Fruit fly (Drosophila melanogaster): ENCODE data around the gene Lcp65Ag3.
"Not testable (repeated sequence)": the region's sequence is repeated elsewhere in the genome, so short reads cannot be mapped to it uniquely, and the experiment has no call there.

Lcp65Ag3 gene

dm6 chr3L:6146374-6146773 lies 15.6 kb upstream of the Lcp65Ag3 start, which contains the start of gene Lcp65Ab2:
Gene Lcp65Ab2, plus strand, starts transcription at chr3L:6146674.
- TF ChIP-seq CG4496, fd96Ca, CG32121 (GFP tag; IDR thresholded peaks at IDR 0.05): not testable (repeated sequence)

dm6 chr3L:6144769-6145220 lies 14.0 kb upstream of the Lcp65Ag3 start, which contains the start of gene Lcp65Ac:
Gene Lcp65Ac, plus strand, starts transcription at chr3L:6144819.
- TF ChIP-seq CG9948 (tag; optimal IDR thresholded peaks at IDR 0.05) = no peak
- no peak for TF ChIP-seq EcR (GFP tag; optimal IDR thresholded peaks at IDR 0.05)
- no peak for TF ChIP-seq CG34367 (tag; optimal IDR thresholded peaks at IDR 0.05)
- no peak for TF ChIP-seq D1 (tag; optimal IDR thresholded peaks at IDR 0.05)
- TF ChIP-seq CG10348 (GFP tag; IDR thresholded peaks at IDR 0.05) = no peak
- no peak for TF ChIP-seq CG32121 (GFP tag; IDR thresholded peaks at IDR 0.05)
- TF ChIP-seq CG8301 (tag; optimal IDR thresholded peaks at IDR 0.05) = no peak
- no peak for TF ChIP-seq Pif1A (GFP tag; optimal IDR thresholded peaks at IDR 0.05)
- TF ChIP-seq Pif1B (GFP tag; optimal IDR thresholded peaks at IDR 0.05) = no peak
- no peak for TF ChIP-seq CG13204 (GFP tag; optimal IDR thresholded peaks at IDR 0.05)
- no peak for TF ChIP-seq Ets98B (GFP tag; IDR thresholded peaks at IDR 0.05)
- TF ChIP-seq CG12605 (GFP tag; IDR thresholded peaks at IDR 0.05) = no peak
- no peak for TF ChIP-seq CG17806 (tag; optimal IDR thresholded peaks at IDR 0.05)

- TF ChIP-seq CG32121 (GFP tag; IDR thresholded peaks at IDR 0.05) (no peak), D1 (tag; optimal IDR thresholded peaks at IDR 0.05) (no peak), EcR (GFP tag; optimal IDR thresholded peaks at IDR 0.05) (peak; percentile 36), CG10348 (GFP tag; IDR thresholded peaks at IDR 0.05) (no peak)
Measured at dm6 chr3L:6143188-6143755, 12.5 kb upstream of the Lcp65Ag3 start, which contains the start of gene Lcp65Ad. Gene Lcp65Ad, plus strand, starts transcription at chr3L:6143395.

- no peak for TF ChIP-seq D1 (tag; optimal IDR thresholded peaks at IDR 0.05)
- TF ChIP-seq CG34367 (tag; optimal IDR thresholded peaks at IDR 0.05) = no peak
- TF ChIP-seq CG32121 (GFP tag; IDR thresholded peaks at IDR 0.05) = no peak
- TF ChIP-seq CG14655 (GFP tag; optimal IDR thresholded peaks at IDR 0.05) = no peak
- no peak for TF ChIP-seq rn (GFP tag; IDR thresholded peaks at IDR 0.05)
- TF ChIP-seq EcR (GFP tag; optimal IDR thresholded peaks at IDR 0.05) = no peak
- TF ChIP-seq CG8301 (tag; optimal IDR thresholded peaks at IDR 0.05) = no peak
- TF ChIP-seq gl (tag; optimal IDR thresholded peaks at IDR 0.05) = no peak
- no peak for TF ChIP-seq fd96Ca (GFP tag; IDR thresholded peaks at IDR 0.05)
- no peak for TF ChIP-seq CG12605 (GFP tag; IDR thresholded peaks at IDR 0.05)
- TF ChIP-seq CG8159 (tag; optimal IDR thresholded peaks at IDR 0.05) = no peak
- no peak for TF ChIP-seq CG13204 (GFP tag; optimal IDR thresholded peaks at IDR 0.05)
- TF ChIP-seq CG15710 (tag; optimal IDR thresholded peaks at IDR 0.05) = no peak
- TF ChIP-seq Snoo (tag; optimal IDR thresholded peaks at IDR 0.05) = no peak
Measured at dm6 chr3L:6142313-6142712, 11.5 kb upstream of the Lcp65Ag3 start, which contains the start of gene Cpr65Aw. Gene Cpr65Aw, minus strand, starts transcription at chr3L:6142413.

DNA sequence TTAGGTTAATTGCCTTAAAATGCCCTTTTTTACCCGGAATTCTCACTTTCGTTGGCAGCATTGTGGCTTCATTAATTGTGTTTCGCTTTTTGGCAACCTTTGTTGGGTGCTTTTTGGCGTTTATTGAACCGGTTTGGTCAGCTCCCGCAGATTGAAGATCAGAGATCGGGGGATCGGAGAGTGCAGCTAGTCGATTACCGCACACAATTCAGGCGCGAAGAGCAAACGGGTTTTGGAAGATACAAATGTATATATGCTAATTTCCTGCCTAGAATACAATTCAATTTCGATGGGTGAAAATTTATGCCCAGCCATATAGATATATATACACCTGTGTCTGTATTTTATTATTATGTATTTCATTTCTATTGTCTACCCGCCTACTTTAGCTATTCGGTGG lies 10.7 kb upstream of the Lcp65Ag3 start:
- no peak for TF ChIP-seq Snoo (tag; optimal IDR thresholded peaks at IDR 0.05)
- peak; percentile 59 for TF ChIP-seq EcR (GFP tag; optimal IDR thresholded peaks at IDR 0.05)

DNA sequence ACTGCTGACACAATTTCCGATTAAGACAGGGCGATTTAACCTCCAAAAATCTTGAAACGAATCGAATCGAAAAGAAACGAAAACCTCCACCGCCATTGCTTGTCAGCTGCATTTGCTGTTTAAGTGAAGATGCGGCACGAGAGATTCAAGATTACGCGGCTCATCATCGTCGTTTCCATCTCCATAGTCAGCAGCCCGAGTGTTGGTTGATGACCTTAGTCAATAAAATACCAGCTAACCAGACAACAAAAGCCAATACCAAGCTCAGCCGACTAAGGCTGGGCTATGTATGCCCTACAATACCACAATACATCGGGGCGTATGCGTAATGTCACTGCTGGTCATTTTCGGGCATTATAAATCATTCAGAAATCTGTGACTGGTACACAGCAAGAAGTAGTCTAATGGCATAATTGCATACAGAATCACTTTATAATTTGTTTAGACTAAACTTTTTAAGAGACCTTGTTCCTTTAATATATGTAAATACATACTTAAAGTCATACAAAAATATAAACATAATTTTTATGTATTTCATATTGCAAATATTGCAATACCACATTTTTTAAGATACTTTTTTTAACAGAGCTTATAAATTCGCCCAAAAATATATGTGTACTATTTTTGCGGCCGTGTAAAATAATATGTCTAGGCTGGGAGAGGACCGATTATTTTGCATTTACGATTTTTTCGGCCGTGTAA lies 10.1 kb upstream of the Lcp65Ag3 start:
- TF ChIP-seq EcR (GFP tag; optimal IDR thresholded peaks at IDR 0.05) (peak; percentile 69), CG13204 (GFP tag; optimal IDR thresholded peaks at IDR 0.05) (no peak), CG8159 (tag; optimal IDR thresholded peaks at IDR 0.05) (peak; percentile 8), Snoo (tag; optimal IDR thresholded peaks at IDR 0.05) (no peak), CG8301 (tag; optimal IDR thresholded peaks at IDR 0.05) (no peak), Pif1B (GFP tag; optimal IDR thresholded peaks at IDR 0.05) (no peak), D1 (tag; optimal IDR thresholded peaks at IDR 0.05) (no peak)

dm6 chr3L:6139924-6140574 lies 9.3 kb upstream of the Lcp65Ag3 start, which contains the start of gene Cpr65Av:
Gene Cpr65Av, minus strand, starts transcription at chr3L:6139974.
- TF ChIP-seq CG15710 (tag; optimal IDR thresholded peaks at IDR 0.05) = no peak

Data from whole organism, pupa.